Worm (Caenorhabditis elegans) whole organism, L4 larva: Measurements from ENCODE around the gene F43C11.4.

ENCODE experiments used
- F49E8.2 ChIP-seq: sonication (generic microtip); optimal IDR thresholded peaks from 2 replicates; lab custom pipeline; 2016; ENCODE audit warnings: missing compliant biosample characterization, mild to moderate bottlenecking, missing genetic modification characterization, borderline replicate concordance
- T26A8.4 ChIP-seq: fragments of 200-800 bp; sonication (Bioruptor generic); IDR thresholded peaks from 2 replicates; pipeline ENCODE4 v1.3.6; 2022; ENCODE audit warnings: missing genetic modification characterization, missing compliant biosample characterization
- Y48G9A.11 ChIP-seq: fragments of 200-800 bp; sonication (Bioruptor generic); IDR thresholded peaks from 2 replicates; pipeline ENCODE4 v1.3.6; 2022; ENCODE audit warnings: missing genetic modification reagents, missing genetic modification characterization, missing compliant biosample characterization
- ZK546.5 ChIP-seq, 2 experiments: sonication (generic microtip); optimal IDR thresholded peaks; 2 replicates each; lab custom pipeline; 2017; ENCODE audit warnings: missing biosample characterization in 2 of 2, missing genetic modification characterization in 2 of 2
- aha-1 ChIP-seq: fragments of 150-350 bp; peaks from one replicate; lab custom pipeline; 2014; ENCODE audit warnings: missing biosample characterization, missing genetic modification characterization
- ama-1 ChIP-seq: fragments of 150-350 bp; optimal IDR thresholded peaks from 2 replicates; lab custom pipeline; 2014; ENCODE audit warnings: inconsistent platforms, mixed read lengths
- ceh-32 ChIP-seq: sonication (generic microtip); optimal IDR thresholded peaks from 2 replicates; lab custom pipeline; 2016; ENCODE audit warnings: mild to moderate bottlenecking, missing genetic modification characterization, missing compliant biosample characterization; ENCODE audit not compliant: poor library complexity
- ceh-44 ChIP-seq: fragments of 200-800 bp; sonication (Bioruptor generic); IDR thresholded peaks from 2 replicates; pipeline ENCODE4 v1.3.6; 2022; ENCODE audit warnings: missing genetic modification reagents, missing genetic modification characterization, missing compliant biosample characterization
- ceh-62 ChIP-seq: sonication (generic microtip); optimal IDR thresholded peaks from 2 replicates; lab custom pipeline; 2017; ENCODE audit warnings: missing biosample characterization, missing genetic modification characterization
- ceh-82 ChIP-seq: sonication (generic microtip); optimal IDR thresholded peaks from 2 replicates; lab custom pipeline; 2017; ENCODE audit warnings: missing biosample characterization, missing genetic modification characterization
- ctbp-1 ChIP-seq: fragments of 200-800 bp; sonication (Bioruptor generic); IDR thresholded peaks from 2 replicates; pipeline ENCODE4 v1.3.6; 2022; ENCODE audit warnings: missing genetic modification reagents, missing genetic modification characterization, missing compliant biosample characterization
- daf-8 ChIP-seq: fragments of 200-800 bp; sonication (Bioruptor generic); IDR thresholded peaks from 2 replicates; pipeline ENCODE4 v1.3.6; 2022; ENCODE audit warnings: missing genetic modification characterization, missing compliant biosample characterization
- dmd-6 ChIP-seq: fragments of 200-800 bp; sonication (Bioruptor generic); IDR thresholded peaks from 2 replicates; pipeline ENCODE4 v1.3.6; 2022; ENCODE audit warnings: missing genetic modification reagents, missing genetic modification characterization, missing compliant biosample characterization
- dmd-8 ChIP-seq: fragments of 200-800 bp; sonication (Bioruptor generic); IDR thresholded peaks from 2 replicates; pipeline ENCODE4 v1.3.6; 2022; ENCODE audit warnings: missing genetic modification characterization, missing compliant biosample characterization
- dmd-9 ChIP-seq: fragments of 200-800 bp; sonication (Bioruptor generic); IDR thresholded peaks from 2 replicates; pipeline ENCODE4 v1.3.6; 2022; ENCODE audit warnings: missing genetic modification reagents, missing genetic modification characterization, missing compliant biosample characterization
- dpl-1 ChIP-seq: fragments of 150-350 bp; optimal IDR thresholded peaks from 2 replicates; lab custom pipeline; 2014; ENCODE audit warnings: missing biosample characterization, missing genetic modification reagents, missing genetic modification characterization
- duxl-1 ChIP-seq: sonication (generic microtip); optimal IDR thresholded peaks from 2 replicates; lab custom pipeline; 2016; ENCODE audit warnings: mild to moderate bottlenecking, missing genetic modification characterization, moderate library complexity, missing compliant biosample characterization; ENCODE audit not compliant: poor library complexity
- dve-1 ChIP-seq: sonication (generic microtip); optimal IDR thresholded peaks from 2 replicates; lab custom pipeline; 2017; ENCODE audit warnings: antibody characterized with exemption, mild to moderate bottlenecking, missing genetic modification characterization, missing compliant biosample characterization; ENCODE audit not compliant: insufficient read depth
- egl-43 ChIP-seq: fragments of 200-800 bp; sonication (Bioruptor generic); IDR thresholded peaks from 2 replicates; pipeline ENCODE4 v1.3.6; 2022; ENCODE audit warnings: missing genetic modification reagents, missing genetic modification characterization, missing compliant biosample characterization
- fos-1 ChIP-seq: fragments of 150-350 bp; optimal IDR thresholded peaks from 2 replicates; lab custom pipeline; 2014; ENCODE audit warnings: missing biosample characterization, missing genetic modification characterization
- hif-1 ChIP-seq, 2 experiments: sonication (generic microtip); optimal IDR thresholded peaks; 2 replicates each; lab custom pipeline; 2016 to 2017; ENCODE audit warnings: missing compliant biosample characterization in 2 of 2, missing genetic modification characterization in 2 of 2, missing genetic modification reagents in 2 of 2, missing genotype in 2 of 2, mild to moderate bottlenecking in 1 of 2
- jun-1 ChIP-seq: fragments of 150-350 bp; optimal IDR thresholded peaks from 2 replicates; lab custom pipeline; 2014; ENCODE audit warnings: missing biosample characterization, missing genetic modification reagents, missing genetic modification characterization
- lin-1 ChIP-seq: fragments of 200-800 bp; sonication (Bioruptor generic); IDR thresholded peaks from 2 replicates; pipeline ENCODE4 v1.3.6; 2022; ENCODE audit warnings: missing genetic modification reagents, missing genetic modification characterization, missing compliant biosample characterization
- mxl-2 ChIP-seq: fragments of 200-800 bp; sonication (Bioruptor generic); conservative IDR thresholded peaks from 2 replicates; pipeline ENCODE4 v1.3.6; 2022; ENCODE audit warnings: missing genetic modification reagents, missing genetic modification characterization, missing compliant biosample characterization
- mxl-3 ChIP-seq: fragments of 200-800 bp; sonication (Bioruptor generic); optimal IDR thresholded peaks from 2 replicates; lab custom pipeline; 2018; ENCODE audit warnings: mild to moderate bottlenecking, missing genetic modification characterization, missing compliant biosample characterization
- nhr-10 ChIP-seq: fragments of 150-350 bp; optimal IDR thresholded peaks from 2 replicates; lab custom pipeline; 2014; ENCODE audit warnings: missing biosample characterization, missing genetic modification characterization
- snpc-1.2 ChIP-seq: fragments of 200-800 bp; sonication (Bioruptor generic); IDR thresholded peaks from 2 replicates; pipeline ENCODE4 v1.3.6; 2022; ENCODE audit warnings: missing genetic modification reagents, missing genetic modification characterization, missing compliant biosample characterization
- spr-3 ChIP-seq: fragments of 200-800 bp; sonication (Bioruptor generic); optimal IDR thresholded peaks from 2 replicates; lab custom pipeline; 2018; ENCODE audit warnings: mild to moderate bottlenecking, missing genetic modification characterization, missing compliant biosample characterization
- tag-97 ChIP-seq: fragments of 200-800 bp; sonication (Bioruptor generic); IDR thresholded peaks from 2 replicates; pipeline ENCODE4 v1.3.6; 2022; ENCODE audit warnings: missing genetic modification characterization, missing compliant biosample characterization
- unc-39 ChIP-seq: sonication (generic microtip); optimal IDR thresholded peaks from 2 replicates; lab custom pipeline; 2017; ENCODE audit warnings: missing biosample characterization, missing genetic modification characterization
- vab-7 ChIP-seq: fragments of 200-800 bp; sonication (Bioruptor generic); IDR thresholded peaks from 2 replicates; pipeline ENCODE4 v1.3.6; 2022; ENCODE audit warnings: missing genetic modification reagents, missing genetic modification characterization, missing compliant biosample characterization
- zfp-2 ChIP-seq: sonication (generic microtip); optimal IDR thresholded peaks from 2 replicates; lab custom pipeline; 2016; ENCODE audit warnings: mild to moderate bottlenecking, missing genetic modification characterization, missing compliant biosample characterization
- zip-2 ChIP-seq: fragments of 150-350 bp; optimal IDR thresholded peaks from 2 replicates; lab custom pipeline; 2014; ENCODE audit warnings: missing biosample characterization, missing genetic modification characterization

F43C11.4 gene

ce11 chrII:2346672-2347071 lies at the start of gene F43C11.4:
TSS of gene F43C11.4 (plus strand) at chrII:2346972.
- no peak for TF ChIP-seq ceh-32
- no peak for TF ChIP-seq unc-39 (tag; lab: Kevin White, UChicago)
- TF ChIP-seq, all 104 proteins: peak for 0

- TF ChIP-seq dmd-9 (GFP tag; lab: Robert Waterston, UW) = no peak
- no peak for TF ChIP-seq nhr-10 (tag; lab: Kevin White, UChicago)
- no peak for TF ChIP-seq jun-1 (tag; lab: Kevin White, UChicago)
- TF ChIP-seq ctbp-1 (GFP tag; lab: Robert Waterston, UW) = no peak
- no peak for TF ChIP-seq zfp-2 (tag; lab: Kevin White, UChicago)
- no peak for TF ChIP-seq mxl-3 (GFP tag; lab: Kevin White, UChicago)
- TF ChIP-seq lin-1 = no peak
- TF ChIP-seq F49E8.2 (tag; lab: Kevin White, UChicago) = no peak
- no peak for TF ChIP-seq mxl-2
- TF ChIP-seq T26A8.4 (GFP tag; lab: Robert Waterston, UW) = no peak
- no peak for TF ChIP-seq Y48G9A.11 (GFP tag; lab: Robert Waterston, UW)
- no peak for TF ChIP-seq ceh-82 (tag; lab: Kevin White, UChicago)
- TF ChIP-seq dpl-1 (GFP tag; lab: Kevin White, UChicago) = no peak
Measured at ce11 chrII:2298742-2299141, 48.0 kb upstream of the F43C11.4 start, which contains the start of gene B0281.4. TSS of gene B0281.4 (minus strand) at chrII:2298842.

ce11 chrII:2300861-2301260 lies 45.9 kb upstream of the F43C11.4 start, which contains the start of gene B0281.5:
TSS of gene B0281.5 (minus strand) at chrII:2300961.
- TF ChIP-seq aha-1 (tag; lab: Kevin White, UChicago) (peak; percentile 29), spr-3 (GFP tag; lab: Kevin White, UChicago) (no peak)
- TF ChIP-seq, all 104 proteins: peak for 1

ce11 chrII:2302330-2302729 lies 44.4 kb upstream of the F43C11.4 start, which contains the start of gene B0281.6:
TSS of gene B0281.6 (minus strand) at chrII:2302430.
- TF ChIP-seq ZK546.5 (tag; optimal IDR thresholded peaks at IDR 0.05; lab: Kevin White, UChicago) (no peak), ama-1 (lab: Kevin White, UChicago) (no peak), ceh-62 (tag; lab: Kevin White, UChicago) (no peak), mxl-2 (no peak), duxl-1 (tag; lab: Kevin White, UChicago) (no peak), dmd-8 (GFP tag; lab: Robert Waterston, UW) (no peak), tag-97 (GFP tag; lab: Robert Waterston, UW) (no peak), spr-3 (GFP tag; lab: Kevin White, UChicago) (no peak), vab-7 (GFP tag; lab: Robert Waterston, UW) (no peak), zip-2 (tag; lab: Kevin White, UChicago) (no peak), egl-43 (GFP tag; lab: Robert Waterston, UW) (no peak), daf-8 (GFP tag; lab: Robert Waterston, UW) (no peak), T26A8.4 (GFP tag; lab: Robert Waterston, UW) (no peak), dve-1 (tag; lab: Kevin White, UChicago) (no peak), fos-1 (no peak), ceh-44 (no peak), snpc-1.2 (GFP tag; lab: Robert Waterston, UW) (no peak), Y48G9A.11 (GFP tag; lab: Robert Waterston, UW) (no peak), hif-1 (tag; optimal IDR thresholded peaks at IDR 0.05; lab: Kevin White, UChicago) (no peak), aha-1 (tag; lab: Kevin White, UChicago) (no peak)

DNA sequence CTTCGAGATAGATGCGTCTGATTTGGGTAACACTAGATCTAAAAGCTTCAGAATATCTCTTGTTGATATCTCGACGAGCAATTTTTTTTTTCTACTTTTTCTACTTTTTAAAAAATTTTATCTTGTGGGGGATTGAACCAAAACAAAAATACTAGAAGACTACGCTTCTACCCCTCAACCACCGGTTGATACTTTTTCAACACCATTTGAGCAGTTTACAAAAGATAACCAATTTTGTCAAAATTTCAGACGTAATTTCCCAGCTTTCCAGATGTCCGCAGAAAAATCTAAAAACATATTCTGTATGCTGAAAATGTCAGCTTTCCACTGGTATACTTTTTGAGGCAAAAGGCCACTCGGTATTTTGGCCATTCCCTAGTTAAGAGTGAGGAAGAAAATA lies 42.2 kb upstream of the F43C11.4 start:
- no peak for TF ChIP-seq dmd-6 (GFP tag; lab: Robert Waterston, UW)
- peak; percentile 23 for TF ChIP-seq aha-1 (tag; lab: Kevin White, UChicago)
